Fruit fly (Drosophila melanogaster) whole organism, prepupa: ENCODE measurements around the gene eIF4E6.

ENCODE experiments used
- Blimp-1 ChIP-seq: fragments of 200-800 bp; sonication (Bioruptor generic); optimal IDR thresholded peaks from 3 replicates; lab custom pipeline; 2017; ENCODE audit warnings: missing biosample characterization, missing genetic modification characterization, mild to moderate bottlenecking, moderate library complexity, missing genetic modification reagents
- CG10631 ChIP-seq: fragments of 200-800 bp; sonication (Bioruptor generic); optimal IDR thresholded peaks from 2 replicates; lab custom pipeline; 2016; ENCODE audit warnings: missing biosample characterization, missing genetic modification characterization
- CG11294 ChIP-seq: fragments of 200-800 bp; sonication (Bioruptor generic); IDR thresholded peaks from 2 replicates; pipeline ENCODE4 v1.3.6; 2022; ENCODE audit warnings: missing biosample characterization, missing genetic modification characterization
- CG11902 ChIP-seq: fragments of 200-800 bp; sonication (Bioruptor generic); optimal IDR thresholded peaks from 3 replicates; lab custom pipeline; 2016; ENCODE audit warnings: missing biosample characterization, missing genetic modification characterization
- CG15336 ChIP-seq: fragments of 200-800 bp; sonication (Bioruptor generic); IDR thresholded peaks from 2 replicates; pipeline ENCODE4 v1.3.6; 2022; ENCODE audit warnings: missing biosample characterization, missing genetic modification characterization
- CG1621 ChIP-seq: fragments of 200-800 bp; sonication (Bioruptor generic); optimal IDR thresholded peaks from 3 replicates; lab custom pipeline; 2018; ENCODE audit warnings: missing biosample characterization, mild to moderate bottlenecking, missing genetic modification characterization
- CG16779 ChIP-seq: fragments of 200-800 bp; sonication (Bioruptor generic); optimal IDR thresholded peaks from 3 replicates; lab custom pipeline; 2017; ENCODE audit warnings: missing biosample characterization, mild to moderate bottlenecking, missing genetic modification characterization
- CG3032 ChIP-seq: fragments of 200-800 bp; optimal IDR thresholded peaks from 2 replicates; lab custom pipeline; 2019; ENCODE audit warnings: missing biosample characterization, mild to moderate bottlenecking, missing genetic modification characterization, moderate library complexity
- CG32006 ChIP-seq: fragments of 200-800 bp; sonication (Bioruptor generic); optimal IDR thresholded peaks from 3 replicates; lab custom pipeline; 2017; ENCODE audit warnings: missing biosample characterization, mild to moderate bottlenecking, missing genetic modification characterization
- CG34406 ChIP-seq: fragments of 200-800 bp; sonication (Bioruptor generic); optimal IDR thresholded peaks from 3 replicates; lab custom pipeline; 2016; ENCODE audit warnings: missing biosample characterization, missing genetic modification characterization
- CG3919 ChIP-seq: fragments of 200-800 bp; sonication (Bioruptor generic); optimal IDR thresholded peaks from 3 replicates; lab custom pipeline; 2016; ENCODE audit warnings: missing biosample characterization, missing genetic modification characterization
- CG4318 ChIP-seq: fragments of 200-800 bp; sonication (Bioruptor generic); optimal IDR thresholded peaks from 3 replicates; lab custom pipeline; 2017; ENCODE audit warnings: missing biosample characterization, mild to moderate bottlenecking, missing genetic modification characterization
- CG6163 ChIP-seq: fragments of 200-800 bp; sonication (Bioruptor generic); IDR thresholded peaks from 3 replicates; pipeline ENCODE4 v1.3.6; 2022; ENCODE audit warnings: missing biosample characterization, missing genetic modification characterization
- CG6276 ChIP-seq: fragments of 200-800 bp; sonication (Bioruptor generic); optimal IDR thresholded peaks from 2 replicates; lab custom pipeline; 2017; ENCODE audit warnings: missing biosample characterization, mild to moderate bottlenecking, missing genetic modification characterization
- CG6792 ChIP-seq: fragments of 200-800 bp; sonication (Bioruptor generic); optimal IDR thresholded peaks from 3 replicates; lab custom pipeline; 2016; ENCODE audit warnings: missing biosample characterization, missing genetic modification characterization
- CG7368 ChIP-seq: fragments of 200-800 bp; sonication (Bioruptor generic); optimal IDR thresholded peaks from 3 replicates; lab custom pipeline; 2016; ENCODE audit warnings: missing biosample characterization, missing genetic modification characterization
- CG8632 ChIP-seq: fragments of 200-800 bp; sonication (Bioruptor generic); optimal IDR thresholded peaks from 3 replicates; lab custom pipeline; 2016; ENCODE audit warnings: missing biosample characterization, missing genetic modification characterization
- CG9139 ChIP-seq: fragments of 200-800 bp; sonication (Bioruptor generic); optimal IDR thresholded peaks from 3 replicates; lab custom pipeline; 2017; ENCODE audit warnings: missing biosample characterization, mild to moderate bottlenecking, missing genetic modification characterization
- Eip78C ChIP-seq: fragments of 200-800 bp; sonication (Bioruptor generic); peaks from one replicate; lab custom pipeline; 2016; ENCODE audit warnings: missing biosample characterization, missing genetic modification characterization
- Eip93F ChIP-seq: fragments of 200-800 bp; sonication (Bioruptor generic); optimal IDR thresholded peaks from 2 replicates; lab custom pipeline; 2016; ENCODE audit warnings: missing biosample characterization, mild to moderate bottlenecking, missing genetic modification characterization
- Ets21C ChIP-seq: fragments of 200-800 bp; sonication (Bioruptor generic); optimal IDR thresholded peaks from 3 replicates; lab custom pipeline; 2016; ENCODE audit warnings: missing biosample characterization, missing genetic modification characterization
- Ets96B ChIP-seq: fragments of 200-800 bp; optimal IDR thresholded peaks from 2 replicates; lab custom pipeline; 2019; ENCODE audit warnings: missing biosample characterization, mild to moderate bottlenecking, missing genetic modification characterization, moderate library complexity
- Gug ChIP-seq: fragments of 200-800 bp; sonication (Bioruptor generic); IDR thresholded peaks from 2 replicates; pipeline ENCODE4 v1.3.6; 2022; ENCODE audit warnings: missing biosample characterization, missing genetic modification characterization
- Hr38 ChIP-seq: sonication (Bioruptor generic); optimal IDR thresholded peaks from 2 replicates; lab custom pipeline; 2016; ENCODE audit warnings: missing biosample characterization, missing genetic modification characterization
- Hr4 ChIP-seq: fragments of 200-800 bp; sonication (Bioruptor generic); optimal IDR thresholded peaks from 3 replicates; lab custom pipeline; 2016; ENCODE audit warnings: missing biosample characterization, missing genetic modification characterization
- Lpt ChIP-seq: fragments of 200-800 bp; sonication (Bioruptor generic); optimal IDR thresholded peaks from 3 replicates; lab custom pipeline; 2016; ENCODE audit warnings: missing biosample characterization, missing genetic modification characterization
- Met ChIP-seq: fragments of 200-800 bp; sonication (Bioruptor generic); optimal IDR thresholded peaks from 3 replicates; lab custom pipeline; 2016; ENCODE audit warnings: missing biosample characterization, missing genetic modification characterization
- OdsH ChIP-seq: fragments of 200-800 bp; sonication (Bioruptor generic); optimal IDR thresholded peaks from 3 replicates; lab custom pipeline; 2016; ENCODE audit warnings: missing biosample characterization, missing genetic modification characterization
- Smox ChIP-seq: fragments of 200-800 bp; sonication (Bioruptor generic); optimal IDR thresholded peaks from 3 replicates; lab custom pipeline; 2016; ENCODE audit warnings: missing biosample characterization, missing genetic modification characterization
- Sox15 ChIP-seq: fragments of 200-800 bp; sonication (Bioruptor generic); optimal IDR thresholded peaks from 3 replicates; lab custom pipeline; 2016; ENCODE audit warnings: missing biosample characterization, missing genetic modification characterization
- achi ChIP-seq: fragments of 200-800 bp; sonication (Bioruptor generic); optimal IDR thresholded peaks from 3 replicates; lab custom pipeline; 2016; ENCODE audit warnings: missing biosample characterization, missing genetic modification characterization
- cyc ChIP-seq: fragments of 200-800 bp; sonication (Bioruptor generic); optimal IDR thresholded peaks from 3 replicates; lab custom pipeline; 2016; ENCODE audit warnings: missing biosample characterization, missing genetic modification characterization
- eg ChIP-seq: fragments of 200-800 bp; sonication (Bioruptor generic); IDR thresholded peaks from 3 replicates; pipeline ENCODE4 v1.3.6; 2022; ENCODE audit warnings: missing biosample characterization, missing genetic modification characterization
- esn ChIP-seq: fragments of 200-800 bp; sonication (Bioruptor generic); optimal IDR thresholded peaks from 2 replicates; lab custom pipeline; 2016; ENCODE audit warnings: missing biosample characterization, mild to moderate bottlenecking, missing genetic modification characterization, moderate library complexity
- fd85E ChIP-seq: fragments of 200-800 bp; sonication (Bioruptor generic); optimal IDR thresholded peaks from 3 replicates; lab custom pipeline; 2016; ENCODE audit warnings: missing biosample characterization, missing genetic modification characterization
- fkh ChIP-seq: fragments of 200-800 bp; sonication (Bioruptor generic); optimal IDR thresholded peaks from 3 replicates; lab custom pipeline; 2017; ENCODE audit warnings: missing biosample characterization, mild to moderate bottlenecking, missing genetic modification characterization, moderate library complexity
- lz ChIP-seq: fragments of 200-800 bp; sonication (Bioruptor generic); optimal IDR thresholded peaks from 3 replicates; lab custom pipeline; 2016; ENCODE audit warnings: missing biosample characterization, missing genetic modification characterization
- net ChIP-seq: fragments of 200-800 bp; sonication (Bioruptor generic); optimal IDR thresholded peaks from 3 replicates; lab custom pipeline; 2016; ENCODE audit warnings: missing biosample characterization, missing genetic modification characterization
- pdm3 ChIP-seq: fragments of 200-800 bp; sonication (Bioruptor generic); optimal IDR thresholded peaks from 3 replicates; lab custom pipeline; 2016; ENCODE audit warnings: missing biosample characterization, missing genetic modification characterization
- salr ChIP-seq, 2 experiments: fragments of 200-800 bp; sonication (Bioruptor generic); optimal IDR thresholded peaks; 3 replicates each; lab custom pipeline; 2016 to 2018; ENCODE audit warnings: missing biosample characterization in 2 of 2, missing genetic modification characterization in 2 of 2, mild to moderate bottlenecking in 1 of 2
- spab ChIP-seq: fragments of 200-800 bp; sonication (Bioruptor generic); optimal IDR thresholded peaks from 2 replicates; lab custom pipeline; 2017; ENCODE audit warnings: missing biosample characterization, mild to moderate bottlenecking, missing genetic modification characterization, missing genetic modification reagents
- ss ChIP-seq, 2 experiments: fragments of 200-800 bp; sonication (Bioruptor generic); optimal IDR thresholded peaks; 2 replicates in 1 of 2; 3 replicates in 1 of 2; lab custom pipeline; 2017 to 2018; ENCODE audit warnings: mild to moderate bottlenecking in 2 of 2, missing biosample characterization in 2 of 2, missing genetic modification characterization in 2 of 2, moderate library complexity in 1 of 2
- svp ChIP-seq: fragments of 200-800 bp; sonication (Bioruptor generic); peaks from one replicate; lab custom pipeline; 2016; ENCODE audit warnings: missing biosample characterization, missing genetic modification characterization
- topi ChIP-seq: fragments of 200-800 bp; sonication (Bioruptor generic); optimal IDR thresholded peaks from 3 replicates; lab custom pipeline; 2016; ENCODE audit warnings: missing biosample characterization, missing genetic modification characterization
- vri ChIP-seq: fragments of 200-800 bp; sonication (Bioruptor generic); optimal IDR thresholded peaks from 3 replicates; lab custom pipeline; 2016; ENCODE audit warnings: missing biosample characterization, mild to moderate bottlenecking, missing genetic modification characterization

The eIF4E6 gene

dm6 chr3R:29075631-29076398 lies 48.8 kb upstream of the eIF4E6 start (continued):
- no peak for TF ChIP-seq CG4318
- TF ChIP-seq OdsH (GFP tag; lab: Kevin White, UChicago) = no peak
- peak; percentile 50 for TF ChIP-seq topi (GFP tag; lab: Kevin White, UChicago)
- no peak for TF ChIP-seq CG1621 (tag; lab: Kevin White, UChicago)
- peak; percentile 7 for TF ChIP-seq CG3919 (GFP tag; lab: Kevin White, UChicago)
- peak; percentile 29; the same call in 1 of the 3 replicates for TF ChIP-seq eg (GFP tag; lab: Robert Waterston, UW)
- no peak for TF ChIP-seq achi (GFP tag; lab: Kevin White, UChicago)
- peak; percentile 8 for TF ChIP-seq CG6276 (GFP tag; lab: Kevin White, UChicago)
- no peak for TF ChIP-seq Gug (GFP tag; lab: Robert Waterston, UW)
- TF ChIP-seq CG9139 (GFP tag; lab: Kevin White, UChicago) = peak; percentile 13
- no peak for TF ChIP-seq Blimp-1 (GFP tag; lab: Kevin White, UChicago)
- no peak for TF ChIP-seq net (GFP tag; lab: Kevin White, UChicago)
- TF ChIP-seq Hr4 = peak; percentile 9
- no peak for TF ChIP-seq Sox15 (GFP tag; lab: Kevin White, UChicago)
- no peak for TF ChIP-seq CG11294
- peak; percentile 21 for TF ChIP-seq cyc (GFP tag; lab: Kevin White, UChicago)
- TF ChIP-seq esn = peak; percentile 65
- 0 out of 2 replicates have a peak, but pooled peaks have one; percentile 18 for TF ChIP-seq CG15336 (GFP tag; lab: Robert Waterston, UW)
- TF ChIP-seq Smox (GFP tag; lab: Kevin White, UChicago) = peak; percentile 38
- peak; percentile 5 for TF ChIP-seq CG10631 (GFP tag; lab: Kevin White, UChicago)
- no peak for TF ChIP-seq CG16779 (tag; lab: Kevin White, UChicago)
- peak in 1 of 2 experiments; percentile 27 for TF ChIP-seq ss (GFP tag; optimal IDR thresholded peaks at IDR 0.05; lab: Kevin White, UChicago)
- peak; percentile 39 for TF ChIP-seq CG32006
- no peak for TF ChIP-seq salr (GFP tag; optimal IDR thresholded peaks at IDR 0.05; lab: Kevin White, UChicago)
- TF ChIP-seq Met (GFP tag; lab: Kevin White, UChicago) = peak; percentile 71
- TF ChIP-seq spab (GFP tag; lab: Kevin White, UChicago) = peak; percentile 25
- peak; percentile 32 for TF ChIP-seq Ets96B
- TF ChIP-seq CG6792 (GFP tag; lab: Kevin White, UChicago) = no peak
- TF ChIP-seq fd85E (GFP tag; lab: Kevin White, UChicago) = no peak

dm6 chr3R:29074001-29074609 lies 47.1 kb upstream of the eIF4E6 start:
- TF ChIP-seq CG34406 (GFP tag; lab: Kevin White, UChicago) (no peak), ss (GFP tag; optimal IDR thresholded peaks at IDR 0.05; lab: Kevin White, UChicago) (peak; percentile 52 to 58), cyc (GFP tag; lab: Kevin White, UChicago) (no peak), Met (GFP tag; lab: Kevin White, UChicago) (no peak), fd85E (GFP tag; lab: Kevin White, UChicago) (no peak), fkh (GFP tag; lab: Kevin White, UChicago) (peak; percentile 88), net (GFP tag; lab: Kevin White, UChicago) (peak; percentile 20), CG10631 (GFP tag; lab: Kevin White, UChicago) (no peak), Lpt (GFP tag; lab: Kevin White, UChicago) (peak; percentile 1), CG6276 (GFP tag; lab: Kevin White, UChicago) (peak; percentile 15), eg (GFP tag; lab: Robert Waterston, UW) (0 out of 3 replicates have a peak, but pooled peaks have one; percentile 45), pdm3 (GFP tag; lab: Kevin White, UChicago) (no peak), vri (peak; percentile 66), Ets21C (GFP tag; lab: Kevin White, UChicago) (no peak), CG7368 (peak; percentile 10), achi (GFP tag; lab: Kevin White, UChicago) (no peak), CG6163 (GFP tag; lab: Robert Waterston, UW) (0 out of 3 replicates have a peak, but pooled peaks have one; percentile 29), lz (GFP tag; lab: Kevin White, UChicago) (no peak), Eip93F (no peak), Gug (GFP tag; lab: Robert Waterston, UW) (no peak), spab (GFP tag; lab: Kevin White, UChicago) (peak; percentile 9), CG11902 (GFP tag; lab: Kevin White, UChicago) (no peak), CG3032 (tag; lab: Kevin White, UChicago) (peak; percentile 25), Hr4 (no peak), CG15336 (GFP tag; lab: Robert Waterston, UW) (peak; percentile 35; the same call in 1 of the 2 replicates), OdsH (GFP tag; lab: Kevin White, UChicago) (no peak), esn (peak; percentile 27), svp (GFP tag; lab: Kevin White, UChicago) (peak; percentile 95), CG11294 (no peak), Hr38 (no peak), CG8632 (GFP tag; lab: Kevin White, UChicago) (no peak), salr (GFP tag; optimal IDR thresholded peaks at IDR 0.05; lab: Kevin White, UChicago) (peak in 1 of 2 experiments; percentile 45), Eip78C (GFP tag; lab: Kevin White, UChicago) (peak; percentile 68)
